Fruit fly (Drosophila melanogaster) whole organism, embryonic: ENCODE results near the gene TBC1D16.

Experiments used
- CG17359 ChIP-seq: fragments of 200-800 bp; sonication (Bioruptor generic); optimal IDR thresholded peaks from 3 replicates; lab custom pipeline; 2018; ENCODE audit warnings: missing biosample characterization, mild to moderate bottlenecking, missing genetic modification characterization, moderate library complexity
- Fer3 ChIP-seq: fragments of 200-800 bp; sonication (Bioruptor generic); optimal IDR thresholded peaks from 2 replicates; lab custom pipeline; 2018; ENCODE audit warnings: missing biosample characterization, mild to moderate bottlenecking, missing genetic modification characterization, moderate library complexity
- H15 ChIP-seq: fragments of 200-800 bp; sonication (Bioruptor generic); IDR thresholded peaks from 3 replicates; pipeline ENCODE4 v1.3.6; 2022; ENCODE audit warnings: missing biosample characterization, missing genetic modification characterization
- HHEX ChIP-seq: fragments of 200-800 bp; sonication (Bioruptor generic); optimal IDR thresholded peaks from 3 replicates; lab custom pipeline; 2017; ENCODE audit warnings: missing biosample characterization, mild to moderate bottlenecking, missing genetic modification characterization, missing genetic modification reagents
- kay ChIP-seq: fragments of 200-800 bp; sonication (Bioruptor generic); optimal IDR thresholded peaks from 2 replicates; lab custom pipeline; 2016; ENCODE audit warnings: missing biosample characterization, missing genetic modification characterization
- trem ChIP-seq: fragments of 200-800 bp; optimal IDR thresholded peaks from 3 replicates; lab custom pipeline; 2019; ENCODE audit warnings: missing biosample characterization, mild to moderate bottlenecking, missing genetic modification characterization, moderate library complexity
- unc-4 ChIP-seq: fragments of 200-800 bp; sonication (Bioruptor generic); IDR thresholded peaks from 2 replicates; pipeline ENCODE4 v1.3.6; 2022; ENCODE audit warnings: missing biosample characterization, missing genetic modification characterization; ENCODE audit not compliant: partially characterized antibody

- TF ChIP-seq CG17359 (tag; lab: Kevin White, UChicago) (no peak), trem (no peak), HHEX (GFP tag; lab: Kevin White, UChicago) (no peak), unc-4 (GFP tag; lab: Robert Waterston, UW) (no peak), Fer3 (tag; lab: Kevin White, UChicago) (no peak), H15 (no peak), kay (GFP tag; lab: Kevin White, UChicago) (no peak)
Observed at dm6 chr2L:10452296-10452695, 16.8 kb upstream of the TBC1D16 start, which contains the start of gene ppk10.
